Worm (Caenorhabditis elegans) whole organism, midembryonic: ENCODE data around the gene Y51H4A.1.
"Not testable (repeated sequence)": the region's sequence is repeated elsewhere in the genome, so short reads cannot be mapped to it uniquely, and the experiment has no call there.

Experiments
- T22C8.4 ChIP-seq: fragments of 200-800 bp; sonication (Bioruptor generic); IDR thresholded peaks from 2 replicates; pipeline ENCODE4 v1.3.6; 2022; ENCODE audit warnings: missing genetic modification characterization, missing compliant biosample characterization
- cog-1 ChIP-seq: sonication (generic microtip); optimal IDR thresholded peaks from 2 replicates; lab custom pipeline; 2016; ENCODE audit warnings: missing genetic modification characterization, missing compliant biosample characterization

DNA sequence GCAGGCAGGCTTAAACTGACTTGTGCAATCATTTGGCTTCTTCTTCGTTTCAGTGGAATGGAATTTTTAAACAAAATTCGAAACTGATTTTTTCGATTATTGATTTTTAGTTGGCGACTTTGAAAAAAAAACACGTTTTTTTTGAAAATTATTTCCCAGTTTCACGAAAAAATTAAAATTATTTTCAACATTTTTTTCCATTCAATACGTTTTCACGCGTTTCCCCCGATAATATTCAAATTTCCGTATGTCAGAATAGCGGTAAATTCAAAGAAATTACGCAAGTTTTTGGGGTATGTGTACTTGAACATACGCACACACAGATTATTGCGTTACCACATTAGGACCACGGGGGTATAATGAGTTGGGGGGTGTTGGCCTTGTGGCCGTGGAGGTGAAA, 30.0 kb upstream of the Y51H4A.1 start, which contains the start of gene Y51H4A.935:
- TF ChIP-seq cog-1 (tag; lab: Kevin White, UChicago); T22C8.4 (GFP tag; lab: Robert Waterston, UW): not testable (repeated sequence)
